Worm (Caenorhabditis elegans) whole organism, L2 larva: ENCODE data around the gene skr-15.

ENCODE experiments used
- C34F6.9 ChIP-seq: fragments of 150-350 bp; optimal IDR thresholded peaks from 2 replicates; lab custom pipeline; 2014; ENCODE audit warnings: missing biosample characterization, missing genetic modification characterization
- F13H6.1 ChIP-seq: sonication (generic microtip); optimal IDR thresholded peaks from 2 replicates; lab custom pipeline; 2016; ENCODE audit warnings: missing genetic modification characterization, missing compliant biosample characterization
- R02D3.7 ChIP-seq: fragments of 150-350 bp; optimal IDR thresholded peaks from 2 replicates; lab custom pipeline; 2014; ENCODE audit warnings: missing biosample characterization, missing genetic modification characterization
- Y55F3AM.14 ChIP-seq: fragments of 200-800 bp; sonication (Bioruptor generic); optimal IDR thresholded peaks from 2 replicates; lab custom pipeline; 2018; ENCODE audit warnings: mild to moderate bottlenecking, missing genetic modification characterization, missing compliant biosample characterization
- ZK546.5 ChIP-seq: sonication (generic microtip); optimal IDR thresholded peaks from 2 replicates; lab custom pipeline; 2017; ENCODE audit warnings: missing biosample characterization, missing genetic modification characterization
- alr-1 ChIP-seq: fragments of 150-350 bp; optimal IDR thresholded peaks from 2 replicates; lab custom pipeline; 2014; ENCODE audit warnings: missing biosample characterization, missing genetic modification characterization
- aly-2 ChIP-seq: fragments of 150-350 bp; optimal IDR thresholded peaks from 2 replicates; lab custom pipeline; 2014; ENCODE audit warnings: missing biosample characterization, missing genetic modification characterization
- ama-1 ChIP-seq: fragments of 150-350 bp; optimal IDR thresholded peaks from 2 replicates; lab custom pipeline; 2018; ENCODE audit warnings: inconsistent platforms
- blmp-1 ChIP-seq: sonication (generic microtip); optimal IDR thresholded peaks from 2 replicates; lab custom pipeline; 2017; ENCODE audit warnings: missing genetic modification characterization, mild to moderate bottlenecking, missing compliant biosample characterization, antibody characterized with exemption, moderate library complexity; ENCODE audit not compliant: insufficient read depth
- ceh-16 ChIP-seq: fragments of 150-350 bp; optimal IDR thresholded peaks from 2 replicates; lab custom pipeline; 2014; ENCODE audit warnings: missing biosample characterization, missing genetic modification characterization
- ceh-82 ChIP-seq: fragments of 150-350 bp; optimal IDR thresholded peaks from 2 replicates; lab custom pipeline; 2014; ENCODE audit warnings: missing biosample characterization, missing genetic modification characterization
- dmd-4 ChIP-seq: sonication (generic microtip); optimal IDR thresholded peaks from 2 replicates; lab custom pipeline; 2017; ENCODE audit warnings: missing biosample characterization, missing genetic modification characterization
- egl-27 ChIP-seq: sonication (generic microtip); optimal IDR thresholded peaks from 3 replicates; lab custom pipeline; 2017; ENCODE audit warnings: missing biosample characterization, missing genetic modification reagents, missing genetic modification characterization
- elt-1 ChIP-seq: fragments of 150-350 bp; optimal IDR thresholded peaks from 2 replicates; lab custom pipeline; 2014; ENCODE audit warnings: missing biosample characterization, missing genetic modification characterization
- elt-3 ChIP-seq: sonication (generic microtip); optimal IDR thresholded peaks from 2 replicates; lab custom pipeline; 2017; ENCODE audit warnings: missing biosample characterization, missing genetic modification characterization
- fos-1 ChIP-seq: fragments of 150-350 bp; optimal IDR thresholded peaks from 2 replicates; lab custom pipeline; 2014; ENCODE audit warnings: missing biosample characterization, missing genetic modification characterization
- gmeb-1 ChIP-seq: fragments of 150-350 bp; optimal IDR thresholded peaks from 2 replicates; lab custom pipeline; 2014; ENCODE audit warnings: missing biosample characterization, missing genetic modification characterization
- lin-11 ChIP-seq: fragments of 150-350 bp; sonication (generic microtip); optimal IDR thresholded peaks from 2 replicates; lab custom pipeline; 2014; ENCODE audit warnings: missing biosample characterization, missing genetic modification characterization, inconsistent platforms, mixed read lengths
- lin-13 ChIP-seq: fragments of 150-350 bp; optimal IDR thresholded peaks from 2 replicates; lab custom pipeline; 2014; ENCODE audit warnings: missing biosample characterization, missing genetic modification reagents, missing genetic modification characterization
- lin-39 ChIP-seq: fragments of 150-350 bp; optimal IDR thresholded peaks from 2 replicates; lab custom pipeline; 2014; ENCODE audit warnings: missing biosample characterization, missing genetic modification reagents, missing genetic modification characterization
- lsy-2 ChIP-seq, 2 experiments: fragments of 150-350 bp in 1 of 2; sonication (generic microtip) in 1 of 2; optimal IDR thresholded peaks; 2 replicates each; lab custom pipeline; 2014 to 2017; ENCODE audit warnings: missing biosample characterization in 2 of 2, missing genetic modification characterization in 2 of 2
- mab-5 ChIP-seq: fragments of 150-350 bp; optimal IDR thresholded peaks from 2 replicates; lab custom pipeline; 2014; ENCODE audit warnings: missing biosample characterization, missing genetic modification characterization
- mbf-1 ChIP-seq: sonication (generic microtip); optimal IDR thresholded peaks from 2 replicates; lab custom pipeline; 2017; ENCODE audit warnings: missing biosample characterization, missing genetic modification characterization
- nhr-10 ChIP-seq: sonication (generic microtip); optimal IDR thresholded peaks from 2 replicates; lab custom pipeline; 2017; ENCODE audit warnings: missing biosample characterization, missing genetic modification characterization
- nhr-11 ChIP-seq: fragments of 150-350 bp; optimal IDR thresholded peaks from 2 replicates; lab custom pipeline; 2014; ENCODE audit warnings: missing biosample characterization, missing genetic modification characterization
- nhr-12 ChIP-seq: fragments of 150-350 bp; optimal IDR thresholded peaks from 2 replicates; lab custom pipeline; 2014; ENCODE audit warnings: missing biosample characterization, missing genetic modification characterization
- nhr-129 ChIP-seq: fragments of 150-350 bp; optimal IDR thresholded peaks from 2 replicates; lab custom pipeline; 2014; ENCODE audit warnings: missing biosample characterization, missing genetic modification characterization
- nhr-21 ChIP-seq: fragments of 150-350 bp; optimal IDR thresholded peaks from 2 replicates; lab custom pipeline; 2014; ENCODE audit warnings: missing biosample characterization, missing genetic modification characterization
- nhr-23 ChIP-seq: fragments of 150-350 bp; optimal IDR thresholded peaks from 2 replicates; lab custom pipeline; 2014; ENCODE audit warnings: missing biosample characterization, missing genetic modification reagents, missing genetic modification characterization
- nhr-237 ChIP-seq: fragments of 150-350 bp; optimal IDR thresholded peaks from 2 replicates; lab custom pipeline; 2014; ENCODE audit warnings: missing biosample characterization, missing genetic modification characterization
- nhr-25 ChIP-seq: fragments of 150-350 bp; sonication (generic microtip); optimal IDR thresholded peaks from 3 replicates; lab custom pipeline; 2014; ENCODE audit warnings: missing biosample characterization, missing genetic modification characterization
- nhr-77 ChIP-seq: fragments of 150-350 bp; optimal IDR thresholded peaks from 2 replicates; lab custom pipeline; 2014; ENCODE audit warnings: missing biosample characterization, missing genetic modification characterization
- peb-1 ChIP-seq: fragments of 150-350 bp; optimal IDR thresholded peaks from 2 replicates; lab custom pipeline; 2014; ENCODE audit warnings: missing biosample characterization, missing genetic modification characterization
- skn-1 ChIP-seq: sonication (generic microtip); optimal IDR thresholded peaks from 2 replicates; lab custom pipeline; 2017; ENCODE audit warnings: missing biosample characterization, missing genetic modification characterization
- sma-9 ChIP-seq, 2 experiments: fragments of 150-350 bp in 1 of 2; sonication (generic microtip) in 1 of 2; optimal IDR thresholded peaks; 2 replicates each; lab custom pipeline; 2014 to 2016; ENCODE audit warnings: missing genetic modification characterization in 2 of 2, mild to moderate bottlenecking in 1 of 2, missing biosample characterization in 1 of 2, missing compliant biosample characterization in 1 of 2, missing genetic modification reagents in 1 of 2, moderate library complexity in 1 of 2
- snpc-4 ChIP-seq: fragments of 150-350 bp; optimal IDR thresholded peaks from 2 replicates; lab custom pipeline; 2014; ENCODE audit warnings: missing biosample characterization, missing genetic modification characterization
- unc-39 ChIP-seq: fragments of 150-350 bp; optimal IDR thresholded peaks from 2 replicates; lab custom pipeline; 2014; ENCODE audit warnings: missing biosample characterization, missing genetic modification characterization
- unc-55 ChIP-seq: fragments of 150-350 bp; sonication (generic microtip); optimal IDR thresholded peaks from 3 replicates; lab custom pipeline; 2014; ENCODE audit warnings: missing biosample characterization, missing genetic modification reagents, missing genetic modification characterization
- unc-62 ChIP-seq: fragments of 150-350 bp; optimal IDR thresholded peaks from 2 replicates; lab custom pipeline; 2014; ENCODE audit warnings: missing biosample characterization, missing genetic modification reagents, missing genetic modification characterization
- zag-1 ChIP-seq: fragments of 150-350 bp; optimal IDR thresholded peaks from 2 replicates; lab custom pipeline; 2014; ENCODE audit warnings: missing biosample characterization, missing genetic modification characterization
- ztf-1 ChIP-seq: fragments of 200-800 bp; sonication (Bioruptor generic); conservative IDR thresholded peaks from 2 replicates; pipeline ENCODE4 v1.3.6; 2022; ENCODE audit warnings: missing genetic modification characterization, missing compliant biosample characterization
- ztf-11 ChIP-seq: sonication (generic microtip); optimal IDR thresholded peaks from 2 replicates; lab custom pipeline; 2017; ENCODE audit warnings: missing biosample characterization, missing genetic modification characterization
- ztf-4 ChIP-seq: fragments of 150-350 bp; optimal IDR thresholded peaks from 2 replicates; lab custom pipeline; 2014; ENCODE audit warnings: missing biosample characterization, missing genetic modification characterization

skr-15 gene

DNA sequence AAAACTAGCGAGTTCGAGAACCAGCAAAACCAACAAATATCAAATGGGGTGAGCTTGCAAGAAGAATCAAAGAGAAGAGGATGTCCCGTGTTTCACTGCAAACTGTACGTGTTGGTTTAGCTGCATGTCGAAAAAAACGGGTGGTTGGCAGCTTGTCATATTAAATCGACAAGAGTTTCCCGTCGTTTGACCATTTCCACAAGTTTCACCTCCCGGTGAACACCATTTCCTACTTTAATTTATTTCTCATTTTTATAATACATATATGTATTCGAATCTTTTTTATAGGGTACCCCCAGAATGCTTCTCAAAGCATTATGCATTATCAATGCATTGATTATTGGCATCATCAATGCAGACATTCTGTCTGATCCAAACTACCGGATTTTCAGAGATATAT, 28.6 kb upstream of the skr-15 start, which contains the start of gene Y8A9A.2:
TSS of gene Y8A9A.2 (plus strand) at position 301 of the 400 bp plus-strand sequence.
- TF ChIP-seq alr-1 (tag; lab: Kevin White, UChicago), result no peak
- TF ChIP-seq C34F6.9, result no peak
- TF ChIP-seq elt-3, result no peak
- no peak for TF ChIP-seq nhr-12 (tag; lab: Kevin White, UChicago)
- TF ChIP-seq mbf-1, result no peak

DNA sequence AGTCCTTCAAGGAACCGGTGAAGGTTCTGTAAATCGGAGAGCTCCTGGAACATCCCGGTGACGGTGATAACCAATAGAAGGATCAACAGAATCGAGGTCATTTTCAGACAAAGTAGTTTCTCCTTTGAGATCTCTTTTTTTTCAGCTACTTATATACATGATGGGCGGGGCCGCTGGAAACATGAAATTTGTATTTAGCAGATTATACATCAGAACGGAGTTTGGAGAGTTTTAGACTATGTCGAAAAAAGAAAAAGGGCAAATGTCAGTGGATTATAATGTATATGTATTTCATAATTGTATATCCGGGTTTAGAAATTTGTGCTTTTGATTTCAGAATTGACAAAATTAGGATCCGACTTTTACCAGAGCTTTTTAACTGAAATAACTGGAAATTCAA, 20.7 kb upstream of the skr-15 start, which contains the start of gene ins-32:
TSS of gene ins-32 (minus strand) at position 101 of the 400 bp plus-strand sequence.
- TF ChIP-seq nhr-21 (no peak), F13H6.1 (no peak), nhr-25 (tag; lab: Kevin White, UChicago) (no peak), ceh-16 (no peak), mab-5 (no peak), elt-3 (no peak), aly-2 (no peak), skn-1 (tag; lab: Kevin White, UChicago) (no peak), lin-11 (tag; lab: Kevin White, UChicago) (no peak), unc-55 (GFP tag; lab: Kevin White, UChicago) (no peak), peb-1 (tag; lab: Kevin White, UChicago) (no peak), C34F6.9 (no peak), ztf-4 (no peak), ztf-1 (GFP tag; lab: Robert Waterston, UW) (no peak)

DNA sequence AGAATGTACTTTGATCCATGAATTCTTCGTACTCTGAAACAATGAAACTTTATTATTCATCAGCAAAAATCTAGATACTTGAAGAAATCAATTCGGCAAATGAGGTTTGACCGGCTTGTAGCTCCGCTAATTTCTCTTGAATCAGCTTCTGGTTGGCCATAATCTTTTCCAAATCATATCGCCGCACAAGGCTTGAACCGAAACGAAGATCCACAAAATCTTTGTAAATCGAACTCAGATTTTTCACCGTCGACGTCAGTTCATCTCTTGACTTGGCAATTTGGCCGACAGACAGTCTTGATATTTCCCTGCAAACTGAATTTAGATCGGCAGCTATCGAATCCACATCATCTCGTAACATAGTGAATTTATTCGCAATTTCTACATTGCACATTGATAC, 18.4 kb upstream of the skr-15 start:
- TF ChIP-seq elt-1, result no peak
- TF ChIP-seq fos-1 (tag; lab: Kevin White, UChicago), result no peak
- no peak for TF ChIP-seq snpc-4 (tag; lab: Kevin White, UChicago)
- TF ChIP-seq mab-5, result no peak
- TF ChIP-seq lsy-2 (tag; optimal IDR thresholded peaks at IDR 0.05; lab: Kevin White, UChicago), result no peak
- no peak for TF ChIP-seq nhr-23
- TF ChIP-seq lin-11 (tag; lab: Kevin White, UChicago), result no peak
- no peak for TF ChIP-seq unc-62 (GFP tag; lab: Kevin White, UChicago)
- TF ChIP-seq, all 48 proteins: peak for 0

DNA sequence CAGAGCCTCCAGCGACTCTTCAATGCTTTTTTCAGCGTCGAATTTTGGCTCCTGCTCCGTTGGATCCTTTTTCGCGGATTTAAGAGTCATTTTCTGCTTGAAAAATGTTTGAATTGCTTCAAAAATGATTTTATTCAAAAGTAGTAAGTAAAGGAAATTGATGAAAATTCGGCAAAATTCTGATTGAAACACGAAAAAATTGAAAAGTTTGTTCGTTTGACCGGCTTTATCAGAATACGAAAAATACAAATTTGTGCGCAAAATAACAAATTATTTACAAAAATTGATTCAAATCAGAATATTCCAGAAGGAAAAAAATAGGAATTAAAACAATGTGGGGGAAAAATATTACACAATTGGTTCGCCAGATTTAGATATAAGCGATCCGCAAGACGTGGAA, 17.0 kb upstream of the skr-15 start, which contains the start of gene F54D10.4:
TSS of gene F54D10.4 (minus strand) at position 101 of the 400 bp plus-strand sequence.
- TF ChIP-seq nhr-23 (no peak), snpc-4 (tag; lab: Kevin White, UChicago) (no peak), lin-11 (tag; lab: Kevin White, UChicago) (no peak), peb-1 (tag; lab: Kevin White, UChicago) (no peak), zag-1 (tag; lab: Kevin White, UChicago) (no peak), elt-3 (no peak)

DNA sequence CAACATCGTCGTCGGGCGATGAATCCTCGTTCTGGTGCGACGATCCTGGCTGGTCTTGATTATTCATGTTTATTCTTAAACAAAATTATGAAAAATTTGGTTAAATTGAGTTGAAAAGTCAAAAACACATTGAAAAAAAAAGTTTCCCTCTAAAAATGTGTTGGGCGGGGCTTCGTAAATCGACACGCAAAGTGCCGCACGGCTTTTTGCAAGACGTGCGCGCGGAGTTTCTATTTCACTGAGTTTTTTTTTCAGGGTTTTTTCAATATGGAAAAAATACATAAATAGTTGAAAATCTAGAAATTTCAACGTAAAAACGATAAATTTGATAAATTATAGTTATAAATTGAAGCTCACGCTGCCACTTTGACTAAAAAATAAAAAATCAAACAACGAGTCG, 15.9 kb upstream of the skr-15 start, which contains the start of gene F54D10.5:
TSS of gene F54D10.5 (minus strand) at position 74 of the 400 bp plus-strand sequence.
- TF ChIP-seq lin-13 (GFP tag; lab: Kevin White, UChicago) (peak; percentile 84), ZK546.5 (tag; lab: Kevin White, UChicago) (peak; percentile 41), ceh-82 (tag; lab: Kevin White, UChicago) (no peak), nhr-129 (tag; lab: Kevin White, UChicago) (peak; percentile 65), elt-3 (no peak), unc-62 (GFP tag; lab: Kevin White, UChicago) (no peak), nhr-10 (peak; percentile 4), lin-39 (tag; lab: Kevin White, UChicago) (no peak), peb-1 (tag; lab: Kevin White, UChicago) (no peak), dmd-4 (tag; lab: Kevin White, UChicago) (no peak), Y55F3AM.14 (GFP tag; lab: Kevin White, UChicago) (no peak), ztf-1 (GFP tag; lab: Robert Waterston, UW) (no peak), alr-1 (tag; lab: Kevin White, UChicago) (no peak), aly-2 (no peak), nhr-23 (no peak), nhr-25 (tag; lab: Kevin White, UChicago) (no peak), nhr-11 (tag; lab: Kevin White, UChicago) (no peak), ztf-11 (tag; lab: Kevin White, UChicago) (no peak), zag-1 (tag; lab: Kevin White, UChicago) (peak; percentile 9), fos-1 (tag; lab: Kevin White, UChicago) (no peak), nhr-77 (tag; lab: Kevin White, UChicago) (no peak), ama-1 (lab: Kevin White, UChicago) (no peak), unc-55 (GFP tag; lab: Kevin White, UChicago) (peak; percentile 87), gmeb-1 (tag; lab: Kevin White, UChicago) (peak; percentile 95), R02D3.7 (peak; percentile 95), nhr-237 (peak; percentile 22), snpc-4 (tag; lab: Kevin White, UChicago) (peak; percentile 38), F13H6.1 (peak; percentile 75), nhr-21 (no peak), mbf-1 (no peak), sma-9 (GFP tag; optimal IDR thresholded peaks at IDR 0.05; lab: Kevin White, UChicago) (peak; percentile 84), sma-9 (tag; optimal IDR thresholded peaks at IDR 0.05; lab: Kevin White, UChicago) (no peak), C34F6.9 (peak; percentile 67), unc-39 (no peak), skn-1 (tag; lab: Kevin White, UChicago) (no peak), blmp-1 (no peak), lsy-2 (tag; optimal IDR thresholded peaks at IDR 0.05; lab: Kevin White, UChicago) (peak; percentile 69 to 88), egl-27 (tag; lab: Kevin White, UChicago) (no peak)
